Fruit fly (Drosophila melanogaster): ENCODE measurements around the gene CG13029.

CG13029 gene

dm6 chr3L:16870723-16871137, 10.3 kb downstream of the CG13029 start:
- TF ChIP-seq Sin3A (optimal IDR thresholded peaks at IDR 0.05) (no peak), ttk (optimal IDR thresholded peaks at IDR 0.05) (no peak), h (optimal IDR thresholded peaks at IDR 0.05) (no peak), insv (optimal IDR thresholded peaks at IDR 0.05) (no peak), Myc (optimal IDR thresholded peaks at IDR 0.05) (no peak), psq (optimal IDR thresholded peaks at IDR 0.05) (no peak)

dm6 chr3L:16871630-16872029, 11.2 kb downstream of the CG13029 start:
- TF ChIP-seq Sin3A (optimal IDR thresholded peaks at IDR 0.05), result no peak

- TF ChIP-seq Myc (optimal IDR thresholded peaks at IDR 0.05) (no peak), h (optimal IDR thresholded peaks at IDR 0.05) (no peak), psq (optimal IDR thresholded peaks at IDR 0.05) (no peak), ttk (optimal IDR thresholded peaks at IDR 0.05) (no peak), insv (optimal IDR thresholded peaks at IDR 0.05) (no peak), Sin3A (optimal IDR thresholded peaks at IDR 0.05) (no peak)
These were observed 12.1 kb downstream of the CG13029 start for dm6 chr3L:16872487-16872955.

dm6 chr3L:16873127-16873543, 12.7 kb downstream of the CG13029 start:
- TF ChIP-seq ttk (optimal IDR thresholded peaks at IDR 0.05) (no peak), Sin3A (optimal IDR thresholded peaks at IDR 0.05) (no peak), Myc (optimal IDR thresholded peaks at IDR 0.05) (no peak), psq (optimal IDR thresholded peaks at IDR 0.05) (no peak), insv (optimal IDR thresholded peaks at IDR 0.05) (no peak), h (optimal IDR thresholded peaks at IDR 0.05) (no peak)

- TF ChIP-seq h (optimal IDR thresholded peaks at IDR 0.05) (no peak), psq (optimal IDR thresholded peaks at IDR 0.05) (no peak), insv (optimal IDR thresholded peaks at IDR 0.05) (no peak), Myc (optimal IDR thresholded peaks at IDR 0.05) (no peak)
These were observed 13.3 kb downstream of the CG13029 start for dm6 chr3L:16873679-16874078.

dm6 chr3L:16875484-16875883, 15.1 kb downstream of the CG13029 start:
- TF ChIP-seq Myc (optimal IDR thresholded peaks at IDR 0.05), result no peak
- TF ChIP-seq ttk (optimal IDR thresholded peaks at IDR 0.05), result no peak
- no peak for TF ChIP-seq insv (optimal IDR thresholded peaks at IDR 0.05)
- no peak for TF ChIP-seq psq (optimal IDR thresholded peaks at IDR 0.05)
- no peak for TF ChIP-seq Sin3A (optimal IDR thresholded peaks at IDR 0.05)
- no peak for TF ChIP-seq h (optimal IDR thresholded peaks at IDR 0.05)

dm6 chr3L:16875959-16876358, 15.5 kb downstream of the CG13029 start:
- TF ChIP-seq Myc (optimal IDR thresholded peaks at IDR 0.05), result no peak
- TF ChIP-seq h (optimal IDR thresholded peaks at IDR 0.05), result no peak
- no peak for TF ChIP-seq Sin3A (optimal IDR thresholded peaks at IDR 0.05)
- TF ChIP-seq insv (optimal IDR thresholded peaks at IDR 0.05), result no peak
- TF ChIP-seq psq (optimal IDR thresholded peaks at IDR 0.05), result no peak
- no peak for TF ChIP-seq ttk (optimal IDR thresholded peaks at IDR 0.05)

dm6 chr3L:16876785-16877468, 16.5 kb downstream of the CG13029 start, which contains the start of gene CG32170:
TSS of gene CG32170 (plus strand) at chr3L:16877309.
- no peak for TF ChIP-seq Myc (optimal IDR thresholded peaks at IDR 0.05)
- TF ChIP-seq insv (optimal IDR thresholded peaks at IDR 0.05), result no peak
- TF ChIP-seq h (optimal IDR thresholded peaks at IDR 0.05), result no peak
- TF ChIP-seq ttk (optimal IDR thresholded peaks at IDR 0.05), result no peak
- TF ChIP-seq psq (optimal IDR thresholded peaks at IDR 0.05), result no peak
- TF ChIP-seq Sin3A (optimal IDR thresholded peaks at IDR 0.05), result no peak

dm6 chr3L:16878830-16879536, 18.6 kb downstream of the CG13029 start:
- no peak for TF ChIP-seq psq (optimal IDR thresholded peaks at IDR 0.05)
- TF ChIP-seq Sin3A (optimal IDR thresholded peaks at IDR 0.05), result no peak
- no peak for TF ChIP-seq ttk (optimal IDR thresholded peaks at IDR 0.05)
- no peak for TF ChIP-seq insv (optimal IDR thresholded peaks at IDR 0.05)
- TF ChIP-seq h (optimal IDR thresholded peaks at IDR 0.05), result no peak
- no peak for TF ChIP-seq Myc (optimal IDR thresholded peaks at IDR 0.05)

- no peak for TF ChIP-seq insv (optimal IDR thresholded peaks at IDR 0.05)
These were observed 20.7 kb downstream of the CG13029 start for dm6 chr3L:16881097-16881496.

dm6 chr3L:16884037-16884436, 23.6 kb downstream of the CG13029 start:
- no peak for TF ChIP-seq h (optimal IDR thresholded peaks at IDR 0.05)
- no peak for TF ChIP-seq psq (optimal IDR thresholded peaks at IDR 0.05)
- TF ChIP-seq insv (optimal IDR thresholded peaks at IDR 0.05), result no peak
- no peak for TF ChIP-seq Myc (optimal IDR thresholded peaks at IDR 0.05)
- TF ChIP-seq ttk (optimal IDR thresholded peaks at IDR 0.05), result no peak
- no peak for TF ChIP-seq Sin3A (optimal IDR thresholded peaks at IDR 0.05)

- TF ChIP-seq psq (optimal IDR thresholded peaks at IDR 0.05), result no peak
- no peak for TF ChIP-seq ttk (optimal IDR thresholded peaks at IDR 0.05)
- no peak for TF ChIP-seq Myc (optimal IDR thresholded peaks at IDR 0.05)
- no peak for TF ChIP-seq insv (optimal IDR thresholded peaks at IDR 0.05)
- no peak for TF ChIP-seq h (optimal IDR thresholded peaks at IDR 0.05)
- TF ChIP-seq Sin3A (optimal IDR thresholded peaks at IDR 0.05), result no peak
These were observed 24.6 kb downstream of the CG13029 start for dm6 chr3L:16885042-16885441.
